Fruit fly (Drosophila melanogaster) whole organism, embryonic: ENCODE results near the gene Trs20.

Experiments used
- ATbp ChIP-seq: fragments of 200-800 bp; sonication (Bioruptor generic); optimal IDR thresholded peaks from 2 replicates; lab custom pipeline; 2017; ENCODE audit warnings: missing biosample characterization, mild to moderate bottlenecking, missing genetic modification characterization, missing genetic modification reagents
- Aef1 ChIP-seq: fragments of 200-800 bp; sonication (Bioruptor generic); IDR thresholded peaks from 3 replicates; pipeline ENCODE4 v1.3.6; 2022; ENCODE audit warnings: missing biosample characterization, missing genetic modification characterization
- Atf-2 ChIP-seq: fragments of 200-800 bp; sonication (Bioruptor generic); optimal IDR thresholded peaks from 2 replicates; lab custom pipeline; 2016; ENCODE audit warnings: missing biosample characterization, missing genetic modification characterization
- CG10267 ChIP-seq: fragments of 200-800 bp; sonication (Bioruptor generic); optimal IDR thresholded peaks from 2 replicates; lab custom pipeline; 2018; ENCODE audit warnings: missing biosample characterization, mild to moderate bottlenecking, missing genetic modification characterization, moderate library complexity
- CG10431 ChIP-seq: fragments of 200-800 bp; sonication (Bioruptor generic); optimal IDR thresholded peaks from 3 replicates; lab custom pipeline; 2018; ENCODE audit warnings: missing biosample characterization, mild to moderate bottlenecking, missing genetic modification characterization
- CG10654 ChIP-seq: fragments of 200-800 bp; sonication (Bioruptor generic); optimal IDR thresholded peaks from 2 replicates; lab custom pipeline; 2016; ENCODE audit warnings: missing biosample characterization, missing genetic modification characterization
- CG11723 ChIP-seq: fragments of 200-800 bp; sonication (Bioruptor generic); optimal IDR thresholded peaks from 2 replicates; lab custom pipeline; 2017; ENCODE audit warnings: missing biosample characterization, mild to moderate bottlenecking, missing genetic modification characterization
- CG13624 ChIP-seq: fragments of 200-800 bp; sonication (Bioruptor generic); optimal IDR thresholded peaks from 2 replicates; lab custom pipeline; 2016; ENCODE audit warnings: missing biosample characterization, missing genetic modification characterization
- CG14860 ChIP-seq: fragments of 200-800 bp; sonication (Bioruptor generic); IDR thresholded peaks from 3 replicates; pipeline ENCODE4 v1.3.6; 2022; ENCODE audit warnings: missing biosample characterization, missing genetic modification characterization; ENCODE audit not compliant: partially characterized antibody
- CG17328 ChIP-seq: fragments of 200-800 bp; sonication (Bioruptor generic); IDR thresholded peaks from 2 replicates; pipeline ENCODE4 v1.3.6; 2022; ENCODE audit warnings: missing biosample characterization, missing genetic modification characterization
- CG17359 ChIP-seq: fragments of 200-800 bp; sonication (Bioruptor generic); optimal IDR thresholded peaks from 3 replicates; lab custom pipeline; 2018; ENCODE audit warnings: missing biosample characterization, mild to moderate bottlenecking, missing genetic modification characterization, moderate library complexity
- CG17385 ChIP-seq: fragments of 200-800 bp; sonication (Bioruptor generic); optimal IDR thresholded peaks from 3 replicates; lab custom pipeline; 2018; ENCODE audit warnings: missing biosample characterization, mild to moderate bottlenecking, missing genetic modification characterization
- CG17802 ChIP-seq: fragments of 200-800 bp; sonication (Bioruptor generic); optimal IDR thresholded peaks from 2 replicates; lab custom pipeline; 2018; ENCODE audit warnings: missing biosample characterization, mild to moderate bottlenecking, missing genetic modification characterization, moderate library complexity
- CG2712 ChIP-seq: fragments of 200-800 bp; optimal IDR thresholded peaks from 3 replicates; lab custom pipeline; 2019; ENCODE audit warnings: missing biosample characterization, mild to moderate bottlenecking, missing genetic modification characterization, moderate library complexity
- CG3726 ChIP-seq: fragments of 200-800 bp; sonication (Bioruptor generic); IDR thresholded peaks from 3 replicates; pipeline ENCODE4, ENCODE4 v1.3.6; 2022; ENCODE audit warnings: missing biosample characterization, missing genetic modification characterization
- CG3995 ChIP-seq: fragments of 200-800 bp; sonication (Bioruptor generic); optimal IDR thresholded peaks from 3 replicates; lab custom pipeline; 2016; ENCODE audit warnings: missing biosample characterization, missing genetic modification characterization
- CG4328 ChIP-seq: fragments of 200-800 bp; sonication (Bioruptor generic); optimal IDR thresholded peaks from 3 replicates; lab custom pipeline; 2017; ENCODE audit warnings: missing biosample characterization, missing genetic modification reagents, missing genetic modification characterization
- CG7745 ChIP-seq: fragments of 200-800 bp; sonication (Bioruptor generic); optimal IDR thresholded peaks from 2 replicates; lab custom pipeline; 2018; ENCODE audit warnings: missing biosample characterization, mild to moderate bottlenecking, missing genetic modification characterization, moderate library complexity
- E2f1 ChIP-seq: fragments of 200-800 bp; sonication (Bioruptor generic); IDR thresholded peaks from 2 replicates; pipeline ENCODE4 v1.3.6; 2022; ENCODE audit warnings: missing biosample characterization, missing genetic modification characterization
- Gug ChIP-seq: fragments of 200-800 bp; sonication (Bioruptor generic); IDR thresholded peaks from 4 replicates; pipeline ENCODE4 v1.3.6; 2022; ENCODE audit warnings: missing biosample characterization, missing genetic modification characterization
- HLH3B ChIP-seq: fragments of 200-800 bp; sonication (Bioruptor generic); IDR thresholded peaks from 2 replicates; pipeline ENCODE4 v1.3.6; 2022; ENCODE audit warnings: missing biosample characterization, missing genetic modification characterization
- MESR4 ChIP-seq: fragments of 200-800 bp; sonication (Bioruptor generic); optimal IDR thresholded peaks from 2 replicates; lab custom pipeline; 2018; ENCODE audit warnings: missing biosample characterization, mild to moderate bottlenecking, missing genetic modification characterization, moderate library complexity
- Nf-YC ChIP-seq: fragments of 200-800 bp; optimal IDR thresholded peaks from 3 replicates; lab custom pipeline; 2019; ENCODE audit warnings: missing biosample characterization, mild to moderate bottlenecking, missing genetic modification characterization, moderate library complexity
- NfI ChIP-seq: fragments of 200-800 bp; sonication (Bioruptor generic); optimal IDR thresholded peaks from 3 replicates; lab custom pipeline; 2018; ENCODE audit warnings: missing biosample characterization, mild to moderate bottlenecking, missing genetic modification characterization, moderate library complexity
- Oli ChIP-seq: fragments of 200-800 bp; sonication (Bioruptor generic); optimal IDR thresholded peaks from 2 replicates; lab custom pipeline; 2018; ENCODE audit warnings: missing biosample characterization, mild to moderate bottlenecking, missing genetic modification characterization, moderate library complexity
- Pdp1 ChIP-seq, 2 experiments: fragments of 200-800 bp; sonication (Bioruptor generic); optimal IDR thresholded peaks; 3 replicates each; lab custom pipeline; 2016; ENCODE audit warnings: missing biosample characterization in 2 of 2, missing genetic modification characterization in 2 of 2, mild to moderate bottlenecking in 1 of 2, moderate library complexity in 1 of 2
- Ravus ChIP-seq: fragments of 200-800 bp; sonication (Bioruptor generic); IDR thresholded peaks from 2 replicates; pipeline ENCODE4 v1.3.6; 2022; ENCODE audit warnings: missing biosample characterization, missing genetic modification characterization
- Trl ChIP-seq, 3 experiments: fragments of >200 bp in 2 of 3; fragments of 200-800 bp in 1 of 3; sonication (Bioruptor generic) in 1 of 3; optimal IDR thresholded peaks; 2 replicates in 1 of 3; 3 replicates in 2 of 3; lab custom pipeline; 2016 to 2017; ENCODE audit warnings: missing biosample characterization in 1 of 3, missing genetic modification characterization in 1 of 3
- ac ChIP-seq: fragments of 200-800 bp; sonication (Bioruptor generic); optimal IDR thresholded peaks from 3 replicates; lab custom pipeline; 2017; ENCODE audit warnings: missing biosample characterization, mild to moderate bottlenecking, missing genetic modification characterization
- ato ChIP-seq: fragments of 200-800 bp; sonication (Bioruptor generic); IDR thresholded peaks from 2 replicates; pipeline ENCODE4 v1.3.6; 2022; ENCODE audit warnings: missing biosample characterization, missing genetic modification characterization; ENCODE audit not compliant: partially characterized antibody
- chif ChIP-seq, 2 experiments: fragments of 200-800 bp; sonication (Bioruptor generic); optimal IDR thresholded peaks; 3 replicates each; lab custom pipeline; 2016; ENCODE audit warnings: missing biosample characterization in 2 of 2, missing genetic modification characterization in 2 of 2
- crc ChIP-seq: fragments of 200-800 bp; sonication (Bioruptor generic); optimal IDR thresholded peaks from 2 replicates; lab custom pipeline; 2016; ENCODE audit warnings: missing biosample characterization, missing genetic modification characterization
- cwo ChIP-seq: fragments of 200-800 bp; sonication (Bioruptor generic); optimal IDR thresholded peaks from 3 replicates; lab custom pipeline; 2017; ENCODE audit warnings: missing biosample characterization, missing genetic modification characterization, mild to moderate bottlenecking, moderate library complexity, missing genetic modification reagents
- eyg ChIP-seq: fragments of 200-800 bp; sonication (Bioruptor generic); optimal IDR thresholded peaks from 3 replicates; lab custom pipeline; 2016; ENCODE audit warnings: missing biosample characterization, missing genetic modification characterization
- gt ChIP-seq: fragments of 200-800 bp; sonication (Bioruptor generic); IDR thresholded peaks from 2 replicates; pipeline ENCODE4 v1.3.6; 2022; ENCODE audit warnings: missing biosample characterization, missing genetic modification characterization
- ind ChIP-seq: fragments of 200-800 bp; sonication (Bioruptor generic); optimal IDR thresholded peaks from 3 replicates; lab custom pipeline; 2016; ENCODE audit warnings: missing biosample characterization, missing genetic modification characterization
- jigr1 ChIP-seq: fragments of 200-800 bp; sonication (Bioruptor generic); IDR thresholded peaks from 3 replicates; pipeline ENCODE4 v1.3.6; 2022; ENCODE audit warnings: missing biosample characterization, missing genetic modification characterization
- kay ChIP-seq: fragments of 200-800 bp; sonication (Bioruptor generic); optimal IDR thresholded peaks from 2 replicates; lab custom pipeline; 2016; ENCODE audit warnings: missing biosample characterization, missing genetic modification characterization
- pan ChIP-seq, 4 experiments: fragments of >200 bp in 3 of 4; fragments of 200-800 bp in 1 of 4; sonication (Bioruptor generic) in 1 of 4; optimal IDR thresholded peaks in 3 of 4; IDR thresholded peaks in 1 of 4; 2 replicates each; pipeline versions ENCODE4 v1.3.6 to Lab custom; 2017 to 2022; ENCODE audit warnings: missing biosample characterization in 2 of 4, missing genetic modification characterization in 2 of 4, mixed read lengths in 1 of 4
- pb ChIP-seq: fragments of 200-800 bp; sonication (Bioruptor generic); optimal IDR thresholded peaks from 3 replicates; lab custom pipeline; 2016; ENCODE audit warnings: missing biosample characterization, missing genetic modification characterization
- run ChIP-seq: fragments of 200-800 bp; sonication (Bioruptor generic); optimal IDR thresholded peaks from 3 replicates; lab custom pipeline; 2018; ENCODE audit warnings: missing biosample characterization, mild to moderate bottlenecking, missing genetic modification characterization
- sd ChIP-seq: fragments of 200-800 bp; sonication (Bioruptor generic); optimal IDR thresholded peaks from 3 replicates; lab custom pipeline; 2018; ENCODE audit warnings: missing biosample characterization, mild to moderate bottlenecking, missing genetic modification characterization, moderate library complexity
- sens-2 ChIP-seq: fragments of 200-800 bp; sonication (Bioruptor generic); IDR thresholded peaks from 2 replicates; pipeline ENCODE4 v1.3.6; 2022; ENCODE audit warnings: missing biosample characterization, missing genetic modification characterization
- sqz ChIP-seq: fragments of 200-800 bp; sonication (Bioruptor generic); optimal IDR thresholded peaks from 3 replicates; lab custom pipeline; 2018; ENCODE audit warnings: missing biosample characterization, mild to moderate bottlenecking, missing genetic modification characterization
- sug ChIP-seq: fragments of 200-800 bp; optimal IDR thresholded peaks from 2 replicates; lab custom pipeline; 2019; ENCODE audit warnings: missing biosample characterization, mild to moderate bottlenecking, missing genetic modification characterization, moderate library complexity
- tin ChIP-seq: fragments of 200-800 bp; sonication (Bioruptor generic); optimal IDR thresholded peaks from 3 replicates; lab custom pipeline; 2016; ENCODE audit warnings: missing biosample characterization, missing genetic modification characterization
- trh ChIP-seq: fragments of 200-800 bp; sonication (Bioruptor generic); optimal IDR thresholded peaks from 2 replicates; lab custom pipeline; 2016; ENCODE audit warnings: missing biosample characterization, missing genetic modification characterization
- tx ChIP-seq: fragments of 200-800 bp; sonication (Bioruptor generic); optimal IDR thresholded peaks from 2 replicates; lab custom pipeline; 2016; ENCODE audit warnings: missing biosample characterization, missing genetic modification characterization

Gene Trs20

dm6 chr3L:16113607-16114337, 17.7 kb downstream of the Trs20 start (continued):
- peak; percentile 84 for TF ChIP-seq sug (tag; lab: Kevin White, UChicago)
- TF ChIP-seq CG3995 (GFP tag; lab: Kevin White, UChicago) = no peak
- 0 out of 3 replicates have a peak, but pooled peaks have one; percentile 36 for TF ChIP-seq jigr1 (GFP tag; lab: Robert Waterston, UW)
- TF ChIP-seq CG13624 = peak; percentile 92
- peak; percentile 77 for TF ChIP-seq CG10654
- TF ChIP-seq sqz (GFP tag; lab: Kevin White, UChicago) = peak; percentile 83
- TF ChIP-seq E2f1 (GFP tag; lab: Robert Waterston, UW) = peak; percentile 75
- peak; percentile 75 for TF ChIP-seq CG11723 (GFP tag; lab: Kevin White, UChicago)
- no peak for TF ChIP-seq gt (GFP tag; lab: Robert Waterston, UW)
- no peak for TF ChIP-seq CG17385
- peak; percentile 73 for TF ChIP-seq CG17359 (tag; lab: Kevin White, UChicago)
- no peak for TF ChIP-seq Trl (optimal IDR thresholded peaks at IDR 0.05; lab: Kevin White, UChicago)
- TF ChIP-seq Trl (GFP tag; optimal IDR thresholded peaks at IDR 0.05; lab: Kevin White, UChicago) = peak; percentile 84
- no peak for TF ChIP-seq CG7745 (tag; lab: Kevin White, UChicago)
- no peak for TF ChIP-seq ATbp (GFP tag; lab: Kevin White, UChicago)
- TF ChIP-seq NfI (GFP tag; lab: Kevin White, UChicago) = peak; percentile 85
- TF ChIP-seq Oli (tag; lab: Kevin White, UChicago) = peak; percentile 65
- TF ChIP-seq pan (optimal IDR thresholded peaks at IDR 0.05; lab: Kevin White, UChicago) = no peak
- peak in 1 of 2 experiments; percentile 81 for TF ChIP-seq pan (GFP tag; optimal IDR thresholded peaks at IDR 0.05 in 1 of 2, IDR thresholded peaks at IDR 0.05 in 1 of 2)
- TF ChIP-seq CG10431 = peak; percentile 48
- TF ChIP-seq eyg (GFP tag; lab: Kevin White, UChicago) = peak; percentile 77
- peak; percentile 80 for TF ChIP-seq cwo (GFP tag; lab: Kevin White, UChicago)
- peak; percentile 32; the same call in 1 of the 3 replicates for TF ChIP-seq CG14860 (GFP tag; lab: Robert Waterston, UW)
- no peak; the same call in 1 of the 2 replicates for TF ChIP-seq Ravus
- TF ChIP-seq ac (GFP tag; lab: Kevin White, UChicago) = no peak
- TF ChIP-seq MESR4 (GFP tag; lab: Kevin White, UChicago) = peak; percentile 73
- peak; percentile 75 for TF ChIP-seq HLH3B (GFP tag; lab: Robert Waterston, UW)
- peak; percentile 70 for TF ChIP-seq Aef1 (GFP tag; lab: Robert Waterston, UW)
- no peak for TF ChIP-seq CG17802 (tag; lab: Kevin White, UChicago)
- peak; percentile 50; the same call in 1 of the 2 replicates for TF ChIP-seq ato (GFP tag; lab: Robert Waterston, UW)
- TF ChIP-seq Nf-YC (tag; lab: Kevin White, UChicago) = no peak
- TF ChIP-seq sens-2 (GFP tag; lab: Robert Waterston, UW) = 0 out of 2 replicates have a peak, but pooled peaks have one; percentile 50
- TF ChIP-seq CG4328 (GFP tag; lab: Kevin White, UChicago) = peak; percentile 89
- TF ChIP-seq CG17328 (GFP tag; lab: Robert Waterston, UW) = peak; percentile 82
- TF ChIP-seq trh (GFP tag; lab: Kevin White, UChicago) = peak; percentile 70
- peak; percentile 83 for TF ChIP-seq ind (GFP tag; lab: Kevin White, UChicago)
- peak; percentile 75 to 77 for TF ChIP-seq chif (GFP tag; optimal IDR thresholded peaks at IDR 0.05; lab: Kevin White, UChicago)
- TF ChIP-seq Atf-2 (GFP tag; lab: Kevin White, UChicago) = peak; percentile 73
- TF ChIP-seq tin (GFP tag; lab: Kevin White, UChicago) = peak; percentile 78
- peak; percentile 83 for TF ChIP-seq tx (GFP tag; lab: Kevin White, UChicago)
- TF ChIP-seq pb (GFP tag; lab: Kevin White, UChicago) = peak; percentile 82
- peak; percentile 84 to 98 for TF ChIP-seq Pdp1 (GFP tag; optimal IDR thresholded peaks at IDR 0.05; lab: Kevin White, UChicago)
- TF ChIP-seq kay = peak; percentile 83
- TF ChIP-seq run = peak; percentile 51
- no peak for TF ChIP-seq CG3726 (GFP tag; lab: Robert Waterston, UW)
- peak; percentile 84 for TF ChIP-seq CG2712 (tag; lab: Kevin White, UChicago)
- peak; percentile 82 for TF ChIP-seq CG10267 (tag; lab: Kevin White, UChicago)
- TF ChIP-seq crc (GFP tag; lab: Kevin White, UChicago) = peak; percentile 77
- no peak for TF ChIP-seq sd
- TF ChIP-seq Gug (GFP tag; lab: Robert Waterston, UW) = peak; percentile 76; the same call in 3 of the 4 replicates
